Worm (Caenorhabditis elegans): ENCODE results near the gene mdf-2.
A peak's percentile ranks its signal among the peaks of the same experiment; 100 is the strongest.

Gene mdf-2

DNA sequence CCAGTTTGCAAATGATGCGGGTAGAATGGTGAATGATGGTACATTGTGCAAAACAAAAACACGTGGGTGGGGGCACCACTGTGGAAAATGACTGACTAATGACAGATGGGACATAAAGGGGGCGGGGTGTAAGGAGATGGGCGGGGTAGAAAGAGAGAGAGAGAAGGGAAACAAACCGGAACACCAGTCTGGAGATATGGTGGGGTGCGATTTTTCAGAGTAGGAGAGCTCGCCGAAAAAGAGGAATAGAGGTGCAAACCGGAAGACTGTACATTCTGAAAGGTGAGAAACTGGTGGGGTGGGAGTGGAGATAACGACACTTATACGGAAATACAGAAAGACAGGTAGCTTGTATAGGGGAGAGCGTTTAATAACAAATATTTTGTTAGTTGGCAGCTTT lies 12.8 kb downstream of the mdf-2 start, which contains the start of gene ngn-1:
TSS of gene ngn-1 (minus strand) at position 101 of the 400 bp plus-strand sequence.
- TF ChIP-seq zip-2 (tag; optimal IDR thresholded peaks at IDR 0.05), result no peak
- TF ChIP-seq unc-62 (GFP tag; optimal IDR thresholded peaks at IDR 0.05 in 1 of 2), result peak in 1 of 2 experiments; percentile 54
- no peak for TF ChIP-seq unc-62 (tag; optimal IDR thresholded peaks at IDR 0.05)

DNA sequence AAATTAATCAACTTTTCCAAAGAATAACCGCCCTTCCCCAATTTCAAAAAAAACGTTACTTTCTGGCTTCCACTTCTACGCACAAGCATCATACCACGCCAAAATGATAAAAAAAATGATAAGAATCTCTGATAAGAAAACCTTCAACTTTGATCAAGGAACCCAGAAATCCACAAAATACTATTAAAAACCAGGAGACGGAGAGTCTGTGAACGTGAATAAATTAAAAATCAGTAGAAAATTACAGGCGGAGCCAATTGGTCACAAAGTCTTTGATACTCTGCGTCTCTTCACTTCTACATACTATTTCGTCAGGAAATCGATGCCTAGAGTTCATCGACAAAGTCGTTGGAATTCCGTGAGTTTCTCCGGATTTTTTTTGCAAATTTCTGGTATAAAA lies 22.3 kb downstream of the mdf-2 start, which contains the start of gene smf-3:
TSS of gene smf-3 (plus strand) at position 259 of the 400 bp plus-strand sequence.
- no peak for TF ChIP-seq dmd-8 (GFP tag; IDR thresholded peaks at IDR 0.05)
- no peak for TF ChIP-seq daf-16 (GFP tag; optimal IDR thresholded peaks at IDR 0.05)
- TF ChIP-seq daf-16 (tag; optimal IDR thresholded peaks at IDR 0.05), result peak; percentile 60
- TF ChIP-seq mep-1 (tag; optimal IDR thresholded peaks at IDR 0.05), result no peak
- no peak for TF ChIP-seq spr-1 (tag; optimal IDR thresholded peaks at IDR 0.05)
- no peak for TF ChIP-seq aly-2 (tag; optimal IDR thresholded peaks at IDR 0.05)
- TF ChIP-seq F26F4.8 (GFP tag; conservative IDR thresholded peaks at IDR 0.05), result no peak
- no peak for TF ChIP-seq ceh-32 (tag; optimal IDR thresholded peaks at IDR 0.05; ENCODE audit: poor library complexity)
- peak; percentile 84 for TF ChIP-seq php-3 (GFP tag; IDR thresholded peaks at IDR 0.05)
- no peak for TF ChIP-seq F10B5.3 (tag; optimal IDR thresholded peaks at IDR 0.05)
- no peak for TF ChIP-seq ces-1 (GFP tag; optimal IDR thresholded peaks at IDR 0.05)
- TF ChIP-seq lin-29 (GFP tag; IDR thresholded peaks at IDR 0.05), result no peak
- peak; percentile 79 for TF ChIP-seq dve-1 (tag; optimal IDR thresholded peaks at IDR 0.05; ENCODE audit: insufficient read depth)
- TF ChIP-seq vab-7 (GFP tag; IDR thresholded peaks at IDR 0.05), result no peak
- TF ChIP-seq lir-3 (tag; optimal IDR thresholded peaks at IDR 0.05), result no peak
- peak; percentile 70; the same call in 1 of the 2 replicates for TF ChIP-seq nhr-41 (GFP tag; IDR thresholded peaks at IDR 0.05)
- no peak for TF ChIP-seq Y5F2A.4 (GFP tag; optimal IDR thresholded peaks at IDR 0.05)
- no peak for TF ChIP-seq gei-8 (GFP tag; optimal IDR thresholded peaks at IDR 0.05)
- TF ChIP-seq nhr-237 (tag; optimal IDR thresholded peaks at IDR 0.05), result no peak
- TF ChIP-seq egl-27 (tag; optimal IDR thresholded peaks at IDR 0.05), result no peak
- TF ChIP-seq snpc-1.2 (GFP tag; IDR thresholded peaks at IDR 0.05), result no peak
- TF ChIP-seq R02D3.7 (tag; optimal IDR thresholded peaks at IDR 0.05), result no peak
- no peak for TF ChIP-seq arid-1 (GFP tag; conservative IDR thresholded peaks at IDR 0.05)
- TF ChIP-seq ceh-28 (tag; optimal IDR thresholded peaks at IDR 0.05), result no peak
- peak in 1 of 2 experiments; percentile 10 for TF ChIP-seq mdl-1 (tag; optimal IDR thresholded peaks at IDR 0.05)
- no peak for TF ChIP-seq ceh-82 (tag; optimal IDR thresholded peaks at IDR 0.05)
- TF ChIP-seq lin-38 (GFP tag; IDR thresholded peaks at IDR 0.05), result no peak
- TF ChIP-seq aha-1 (tag), result peak; percentile 96
- TF ChIP-seq mxl-2 (GFP tag; conservative IDR thresholded peaks at IDR 0.05), result no peak
- TF ChIP-seq pqm-1 (tag; optimal IDR thresholded peaks at IDR 0.05), result peak; percentile 86
- TF ChIP-seq ceh-62 (tag; optimal IDR thresholded peaks at IDR 0.05), result no peak
- no peak for TF ChIP-seq jun-1 (tag; optimal IDR thresholded peaks at IDR 0.05)
- TF ChIP-seq Y105C5A.15 (GFP tag; IDR thresholded peaks at IDR 0.05), result no peak
- TF ChIP-seq nhr-10 (tag; optimal IDR thresholded peaks at IDR 0.05), result no peak
- no peak for TF ChIP-seq ama-1 (optimal IDR thresholded peaks at IDR 0.05)
- no peak for TF ChIP-seq hmg-1.1 (GFP tag; IDR thresholded peaks at IDR 0.05)
- TF ChIP-seq nhr-102 (tag; optimal IDR thresholded peaks at IDR 0.05), result peak; percentile 60
- TF ChIP-seq zfp-2 (tag; optimal IDR thresholded peaks at IDR 0.05), result no peak
- no peak for TF ChIP-seq lin-39 (tag; optimal IDR thresholded peaks at IDR 0.05)
- no peak for TF ChIP-seq ZK546.5 (tag; optimal IDR thresholded peaks at IDR 0.05)
- TF ChIP-seq unc-130 (GFP tag; optimal IDR thresholded peaks at IDR 0.05), result no peak
- peak in 1 of 2 experiments; percentile 89 for TF ChIP-seq hif-1 (tag; optimal IDR thresholded peaks at IDR 0.05)
- no peak for TF ChIP-seq nhr-11 (tag; optimal IDR thresholded peaks at IDR 0.05)
- no peak for TF ChIP-seq egl-43 (GFP tag; IDR thresholded peaks at IDR 0.05)
- no peak for TF ChIP-seq daf-19 (GFP tag; conservative IDR thresholded peaks at IDR 0.05)
- TF ChIP-seq dmd-6 (GFP tag; IDR thresholded peaks at IDR 0.05), result peak; percentile 86
- TF ChIP-seq hlh-11 (tag; optimal IDR thresholded peaks at IDR 0.05), result peak; percentile 77
- no peak for TF ChIP-seq F37D6.2 (tag; optimal IDR thresholded peaks at IDR 0.05)
- no peak for TF ChIP-seq rbr-2 (tag; optimal IDR thresholded peaks at IDR 0.05)
